Fruit fly (Drosophila melanogaster): ENCODE data around the gene Yp3.

DNA sequence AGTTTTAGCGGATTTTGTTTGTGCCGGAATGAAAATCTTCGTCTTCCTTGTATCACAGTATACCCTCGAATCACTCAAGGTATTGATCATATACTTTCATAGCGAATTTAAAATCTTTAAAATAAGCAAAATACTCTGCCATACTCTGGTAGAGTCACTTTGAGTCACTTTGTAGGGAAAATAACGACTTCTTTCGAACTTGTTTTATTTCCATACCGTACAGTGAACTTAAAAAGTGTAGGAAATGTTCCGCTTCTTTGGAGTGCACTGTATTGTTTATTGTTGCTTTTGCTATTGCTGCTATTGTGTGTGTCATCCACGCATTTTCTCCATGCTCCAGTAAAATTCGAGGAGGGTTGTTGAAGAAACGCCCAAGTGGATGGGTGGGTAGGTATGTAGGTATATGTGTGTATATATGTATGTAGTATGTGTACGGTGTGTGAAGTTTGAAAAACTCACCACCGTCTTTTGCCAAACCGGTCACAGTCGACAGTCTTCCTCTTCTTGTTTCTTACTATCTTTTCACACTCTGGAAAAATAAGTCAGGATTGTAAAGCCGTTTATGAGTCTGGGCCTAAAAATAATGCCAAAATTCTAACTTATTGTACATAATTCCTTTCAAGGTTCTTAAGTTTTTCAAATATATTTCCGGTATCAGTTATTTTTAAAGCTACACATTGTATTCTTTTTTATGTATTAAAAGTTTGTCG lies 29.8 kb downstream of the Yp3 start:
- TF ChIP-seq Hnf4 (GFP tag; optimal IDR thresholded peaks at IDR 0.05), result no peak
- TF ChIP-seq h (GFP tag; optimal IDR thresholded peaks at IDR 0.05), result no peak
- TF ChIP-seq pan (optimal IDR thresholded peaks at IDR 0.05), result no peak
- TF ChIP-seq Hr78 (GFP tag; optimal IDR thresholded peaks at IDR 0.05), result no peak
- no peak for TF ChIP-seq fru (GFP tag; optimal IDR thresholded peaks at IDR 0.05)

Measured in whole organism, wandering third instar larva.